Worm (Caenorhabditis elegans) whole organism, young adult: ENCODE data around the gene Y54E2A.10.

Experiments
- B0035.1 ChIP-seq: sonication (generic microtip); optimal IDR thresholded peaks from 2 replicates; lab custom pipeline; 2016; ENCODE audit warnings: missing genetic modification characterization, mild to moderate bottlenecking, missing compliant biosample characterization, missing genotype, missing genetic modification reagents
- C06A6.2 ChIP-seq: fragments of 200-800 bp; sonication (Bioruptor generic); conservative IDR thresholded peaks from 2 replicates; pipeline ENCODE4 v1.3.6; 2022; ENCODE audit warnings: missing genetic modification characterization, missing compliant biosample characterization
- C17E4.6 ChIP-seq: fragments of 200-800 bp; sonication (Bioruptor generic); IDR thresholded peaks from 2 replicates; pipeline ENCODE4 v1.3.6; 2022; ENCODE audit warnings: missing genetic modification reagents, missing genetic modification characterization, missing compliant biosample characterization
- D2030.7 ChIP-seq: fragments of 200-800 bp; sonication (Bioruptor generic); IDR thresholded peaks from 2 replicates; pipeline ENCODE4 v1.3.6; 2022; ENCODE audit warnings: missing genetic modification reagents, missing genetic modification characterization, missing compliant biosample characterization
- F57A8.1 ChIP-seq: fragments of 200-800 bp; sonication (Bioruptor generic); optimal IDR thresholded peaks from 2 replicates; lab custom pipeline; 2018; ENCODE audit warnings: mild to moderate bottlenecking, missing genetic modification characterization, moderate library complexity, missing compliant biosample characterization
- K12H6.12 ChIP-seq: fragments of 200-800 bp; sonication (Bioruptor generic); optimal IDR thresholded peaks from 2 replicates; lab custom pipeline; 2018; ENCODE audit warnings: mild to moderate bottlenecking, missing genetic modification characterization, missing compliant biosample characterization
- Y56A3A.18 ChIP-seq: fragments of 200-800 bp; sonication (Bioruptor generic); IDR thresholded peaks from 2 replicates; pipeline ENCODE4 v1.3.6; 2022; ENCODE audit warnings: missing genetic modification reagents, missing genetic modification characterization, missing compliant biosample characterization
- Y67H2A.10 ChIP-seq: fragments of 200-800 bp; sonication (Bioruptor generic); conservative IDR thresholded peaks from 2 replicates; pipeline ENCODE4 v1.3.6; 2022; ENCODE audit warnings: missing genetic modification reagents, missing genetic modification characterization, missing compliant biosample characterization
- Y79H2A.3 ChIP-seq: fragments of 200-800 bp; sonication (Bioruptor generic); conservative IDR thresholded peaks from 2 replicates; pipeline ENCODE4 v1.3.6; 2022; ENCODE audit warnings: missing genetic modification reagents, missing genetic modification characterization, missing compliant biosample characterization
- aptf-2 ChIP-seq: fragments of 200-800 bp; sonication (Bioruptor generic); conservative IDR thresholded peaks from 2 replicates; pipeline ENCODE4 v1.3.6; 2022; ENCODE audit warnings: missing genetic modification reagents, missing genetic modification characterization, missing compliant biosample characterization
- aptf-3 ChIP-seq: fragments of 200-800 bp; sonication (Bioruptor generic); IDR thresholded peaks from 2 replicates; pipeline ENCODE4 v1.3.6; 2022; ENCODE audit warnings: missing genetic modification characterization, missing compliant biosample characterization
- athp-1 ChIP-seq: sonication (generic microtip); optimal IDR thresholded peaks from 2 replicates; lab custom pipeline; 2017; ENCODE audit warnings: mild to moderate bottlenecking, missing genetic modification characterization, missing compliant biosample characterization
- bed-1 ChIP-seq: fragments of 200-800 bp; sonication (Bioruptor generic); IDR thresholded peaks from 2 replicates; pipeline ENCODE4 v1.3.6; 2022; ENCODE audit warnings: missing genetic modification reagents, missing genetic modification characterization, missing compliant biosample characterization
- ccch-3 ChIP-seq: fragments of 200-800 bp; sonication (Bioruptor generic); optimal IDR thresholded peaks from 2 replicates; lab custom pipeline; 2018; ENCODE audit warnings: mild to moderate bottlenecking, missing genetic modification characterization, missing compliant biosample characterization
- ceh-58 ChIP-seq: fragments of 200-800 bp; sonication (Bioruptor generic); IDR thresholded peaks from 2 replicates; pipeline ENCODE4 v1.3.6; 2022; ENCODE audit warnings: missing genetic modification characterization, missing compliant biosample characterization
- ceh-91 ChIP-seq: fragments of 200-800 bp; sonication (Bioruptor generic); IDR thresholded peaks from 2 replicates; pipeline ENCODE4 v1.3.6; 2022; ENCODE audit warnings: missing genetic modification reagents, missing genetic modification characterization, missing compliant biosample characterization
- dox-1 ChIP-seq: fragments of 200-800 bp; sonication (Bioruptor generic); IDR thresholded peaks from 2 replicates; pipeline ENCODE4 v1.3.6; 2022; ENCODE audit warnings: missing genetic modification reagents, missing genetic modification characterization, missing compliant biosample characterization
- dpff-1 ChIP-seq: sonication (generic microtip); optimal IDR thresholded peaks from 2 replicates; lab custom pipeline; 2017; ENCODE audit warnings: mild to moderate bottlenecking, missing genetic modification characterization, missing compliant biosample characterization
- dpl-1 ChIP-seq: fragments of 150-350 bp; optimal IDR thresholded peaks from 2 replicates; lab custom pipeline; 2014; ENCODE audit warnings: missing biosample characterization, missing genetic modification reagents, missing genetic modification characterization
- ekl-4 ChIP-seq: fragments of 200-800 bp; sonication (Bioruptor generic); IDR thresholded peaks from 2 replicates; pipeline ENCODE4 v1.3.6; 2022; ENCODE audit warnings: missing genetic modification reagents, missing genetic modification characterization, missing compliant biosample characterization
- ets-4 ChIP-seq: fragments of 200-800 bp; sonication (Bioruptor generic); optimal IDR thresholded peaks from 2 replicates; lab custom pipeline; 2018; ENCODE audit warnings: mild to moderate bottlenecking, missing genetic modification characterization, missing compliant biosample characterization
- fkh-3 ChIP-seq: sonication (generic microtip); optimal IDR thresholded peaks from 2 replicates; lab custom pipeline; 2016; ENCODE audit warnings: mild to moderate bottlenecking, missing genetic modification characterization, missing compliant biosample characterization
- hmg-1.2 ChIP-seq: fragments of 200-800 bp; sonication (Bioruptor generic); IDR thresholded peaks from 2 replicates; pipeline ENCODE4 v1.3.6; 2022; ENCODE audit warnings: missing genetic modification reagents, missing genetic modification characterization, missing compliant biosample characterization
- hrde-1 ChIP-seq: sonication (generic microtip); optimal IDR thresholded peaks from 2 replicates; lab custom pipeline; 2016; ENCODE audit warnings: missing genetic modification characterization, mild to moderate bottlenecking, missing compliant biosample characterization, moderate library complexity, missing genotype, missing genetic modification reagents, borderline replicate concordance
- lag-1 ChIP-seq: fragments of 200-800 bp; sonication (Bioruptor generic); IDR thresholded peaks from 2 replicates; pipeline ENCODE4 v1.3.6; 2022; ENCODE audit warnings: missing genetic modification reagents, missing genetic modification characterization, missing compliant biosample characterization
- let-607 ChIP-seq, 2 experiments: fragments of 200-800 bp in 1 of 2; sonication (Bioruptor generic) in 1 of 2; sonication (generic microtip) in 1 of 2; optimal IDR thresholded peaks; 2 replicates each; lab custom pipeline; 2016 to 2018; ENCODE audit warnings: mild to moderate bottlenecking in 2 of 2, missing compliant biosample characterization in 2 of 2, missing genetic modification characterization in 2 of 2, moderate library complexity in 2 of 2, missing genotype in 1 of 2
- lsy-27 ChIP-seq: sonication (generic microtip); optimal IDR thresholded peaks from 2 replicates; lab custom pipeline; 2017; ENCODE audit warnings: missing genetic modification characterization, mild to moderate bottlenecking, missing compliant biosample characterization, antibody characterized with exemption, missing genotype, borderline replicate concordance; ENCODE audit not compliant: insufficient read depth
- madf-3 ChIP-seq: fragments of 200-800 bp; sonication (Bioruptor generic); IDR thresholded peaks from 2 replicates; pipeline ENCODE4 v1.3.6; 2022; ENCODE audit warnings: missing genetic modification reagents, missing genetic modification characterization, missing compliant biosample characterization
- madf-8 ChIP-seq: fragments of 200-800 bp; sonication (Bioruptor generic); conservative IDR thresholded peaks from 2 replicates; pipeline ENCODE4 v1.3.6; 2022; ENCODE audit warnings: missing genetic modification reagents, missing genetic modification characterization, missing compliant biosample characterization
- mel-28 ChIP-seq: sonication (generic microtip); optimal IDR thresholded peaks from 2 replicates; lab custom pipeline; 2016; ENCODE audit warnings: borderline replicate concordance, mild to moderate bottlenecking, missing genetic modification characterization, missing compliant biosample characterization
- mxl-1 ChIP-seq: sonication (generic microtip); optimal IDR thresholded peaks from 2 replicates; lab custom pipeline; 2016; ENCODE audit warnings: missing genetic modification characterization, missing compliant biosample characterization
- nfya-1 ChIP-seq: sonication (generic microtip); optimal IDR thresholded peaks from 2 replicates; lab custom pipeline; 2017; ENCODE audit warnings: antibody characterized with exemption, missing compliant biosample characterization, missing genetic modification characterization, borderline replicate concordance; ENCODE audit not compliant: insufficient read depth
- nfya-2 ChIP-seq: fragments of 200-800 bp; sonication (Bioruptor generic); IDR thresholded peaks from 2 replicates; pipeline ENCODE4 v1.3.6; 2022; ENCODE audit warnings: missing genetic modification reagents, missing genetic modification characterization, missing compliant biosample characterization
- nhr-120 ChIP-seq: fragments of 200-800 bp; sonication (Bioruptor generic); IDR thresholded peaks from 2 replicates; pipeline ENCODE4 v1.3.6; 2022; ENCODE audit warnings: missing genetic modification characterization, missing compliant biosample characterization
- nhr-179 ChIP-seq: sonication (generic microtip); optimal IDR thresholded peaks from 2 replicates; lab custom pipeline; 2016; ENCODE audit warnings: mild to moderate bottlenecking, missing genetic modification characterization, missing compliant biosample characterization
- nhr-90 ChIP-seq: sonication (generic microtip); optimal IDR thresholded peaks from 2 replicates; lab custom pipeline; 2016; ENCODE audit warnings: missing genotype, mild to moderate bottlenecking, missing genetic modification characterization, missing compliant biosample characterization
- pha-4 ChIP-seq: fragments of 150-350 bp; sonication (generic microtip); optimal IDR thresholded peaks from 2 replicates; lab custom pipeline; 2014; ENCODE audit warnings: missing biosample characterization, missing genetic modification reagents, missing genetic modification characterization
- sea-2 ChIP-seq: fragments of 200-800 bp; sonication (Bioruptor generic); IDR thresholded peaks from 2 replicates; pipeline ENCODE4 v1.3.6; 2022; ENCODE audit warnings: missing genetic modification characterization, missing compliant biosample characterization
- snpc-1.1 ChIP-seq: sonication (generic microtip); optimal IDR thresholded peaks from 2 replicates; lab custom pipeline; 2017; ENCODE audit warnings: missing genetic modification characterization, mild to moderate bottlenecking, missing compliant biosample characterization, antibody characterized with exemption, moderate library complexity, missing genotype, missing genetic modification reagents; ENCODE audit not compliant: insufficient read depth
- snpc-4 ChIP-seq, 5 experiments: fragments of 150-350 bp in 1 of 5; sonication (generic microtip) in 4 of 5; optimal IDR thresholded peaks; 2 replicates each; lab custom pipeline; 2014 to 2018; ENCODE audit warnings: missing genetic modification characterization in 5 of 5, missing biosample characterization in 3 of 5, antibody characterized with exemption in 2 of 5, mild to moderate bottlenecking in 2 of 5, missing compliant biosample characterization in 2 of 5, missing genotype in 2 of 5, moderate library complexity in 2 of 5, missing genetic modification reagents in 1 of 5
- tlf-1 ChIP-seq: fragments of 200-800 bp; sonication (Bioruptor generic); optimal IDR thresholded peaks from 2 replicates; lab custom pipeline; 2018; ENCODE audit warnings: mild to moderate bottlenecking, missing genetic modification characterization, missing compliant biosample characterization
- unc-130 ChIP-seq: sonication (generic microtip); optimal IDR thresholded peaks from 2 replicates; lab custom pipeline; 2016; ENCODE audit warnings: missing genetic modification reagents, missing genetic modification characterization, missing compliant biosample characterization
- xnd-1 ChIP-seq: sonication (generic microtip); optimal IDR thresholded peaks from 2 replicates; lab custom pipeline; 2016; ENCODE audit warnings: missing genotype, missing genetic modification reagents, missing genetic modification characterization, missing compliant biosample characterization
- ztf-26 ChIP-seq: sonication (generic microtip); optimal IDR thresholded peaks from 2 replicates; lab custom pipeline; 2017; ENCODE audit warnings: missing genetic modification characterization, missing compliant biosample characterization
- ztf-3 ChIP-seq: fragments of 200-800 bp; sonication (Bioruptor generic); optimal IDR thresholded peaks from 2 replicates; lab custom pipeline; 2018; ENCODE audit warnings: mild to moderate bottlenecking, missing genetic modification characterization, missing compliant biosample characterization
- ztf-6 ChIP-seq: fragments of 200-800 bp; sonication (Bioruptor generic); IDR thresholded peaks from 2 replicates; pipeline ENCODE4 v1.3.6; 2022; ENCODE audit warnings: missing genetic modification reagents, missing genetic modification characterization, missing compliant biosample characterization

The Y54E2A.10 gene

ce11 chrII:14752187-14752959 is 38.5 kb upstream of the Y54E2A.10 start, which contains the start of gene smg-9 (continued):
- no peak for TF ChIP-seq B0035.1 (tag; lab: Kevin White, UChicago)
- no peak for TF ChIP-seq nfya-1 (tag; lab: Kevin White, UChicago)
- TF ChIP-seq snpc-4 (GFP tag; optimal IDR thresholded peaks at IDR 0.05; lab: Kevin White, UChicago) = no peak
- no peak for TF ChIP-seq snpc-4 (tag; optimal IDR thresholded peaks at IDR 0.05; lab: Kevin White, UChicago)
- TF ChIP-seq sea-2 (GFP tag; lab: Robert Waterston, UW) = no peak
- TF ChIP-seq athp-1 (tag; lab: Kevin White, UChicago) = no peak
- no peak for TF ChIP-seq Y79H2A.3 (GFP tag; lab: Robert Waterston, UW)
- TF ChIP-seq dpl-1 (GFP tag; lab: Kevin White, UChicago) = peak; percentile 7
- no peak for TF ChIP-seq ets-4 (GFP tag; lab: Kevin White, UChicago)
- no peak for TF ChIP-seq aptf-2 (GFP tag; lab: Robert Waterston, UW)
- no peak for TF ChIP-seq ccch-3
- no peak for TF ChIP-seq mxl-1 (tag; lab: Kevin White, UChicago)
- TF ChIP-seq snpc-1.1 (tag; lab: Kevin White, UChicago) = peak; percentile 11
- TF ChIP-seq C17E4.6 (GFP tag; lab: Robert Waterston, UW) = no peak
- no peak for TF ChIP-seq ceh-58 (GFP tag; lab: Robert Waterston, UW)
- TF ChIP-seq nhr-120 (GFP tag; lab: Robert Waterston, UW) = no peak
- TF ChIP-seq lsy-27 (tag; lab: Kevin White, UChicago) = no peak
- no peak for TF ChIP-seq pha-4
- no peak for TF ChIP-seq bed-1 (GFP tag; lab: Robert Waterston, UW)
- TF ChIP-seq madf-8 (GFP tag; lab: Robert Waterston, UW) = peak; percentile 43
- no peak for TF ChIP-seq lag-1 (GFP tag; lab: Robert Waterston, UW)
- TF ChIP-seq dpff-1 = no peak
- TF ChIP-seq hrde-1 (tag; lab: Kevin White, UChicago) = no peak
- 0 out of 2 replicates have a peak, but pooled peaks have one; percentile 32 for TF ChIP-seq D2030.7
- no peak for TF ChIP-seq tlf-1 (GFP tag; lab: Kevin White, UChicago)
- no peak for TF ChIP-seq dox-1
- no peak for TF ChIP-seq aptf-3
- TF ChIP-seq xnd-1 (tag; lab: Kevin White, UChicago) = peak; percentile 71
- TF ChIP-seq unc-130 (GFP tag; lab: Kevin White, UChicago) = no peak
- TF ChIP-seq let-607 (tag; optimal IDR thresholded peaks at IDR 0.05; lab: Kevin White, UChicago) = no peak
- no peak for TF ChIP-seq nhr-90 (tag; lab: Kevin White, UChicago)
- TF ChIP-seq nhr-179 (tag; lab: Kevin White, UChicago) = no peak
- no peak for TF ChIP-seq ztf-26 (tag; lab: Kevin White, UChicago)
- TF ChIP-seq hmg-1.2 (GFP tag; lab: Robert Waterston, UW) = peak; percentile 13; the same call in 1 of the 2 replicates
- TF ChIP-seq madf-3 = no peak
- TF ChIP-seq mel-28 = no peak
- TF ChIP-seq ztf-3 = no peak
- TF ChIP-seq ztf-6 (GFP tag; lab: Robert Waterston, UW) = no peak
- TF ChIP-seq fkh-3 (tag; lab: Kevin White, UChicago) = no peak
- no peak for TF ChIP-seq nfya-2 (GFP tag; lab: Robert Waterston, UW)
- no peak; the same call in 1 of the 2 replicates for TF ChIP-seq ceh-91
- no peak for TF ChIP-seq ekl-4 (GFP tag; lab: Robert Waterston, UW)
- TF ChIP-seq Y67H2A.10 (GFP tag; lab: Robert Waterston, UW) = no peak
- TF ChIP-seq K12H6.12 (tag; lab: Kevin White, UChicago) = no peak
- no peak; the same call in 1 of the 2 replicates for TF ChIP-seq Y56A3A.18
- TF ChIP-seq F57A8.1 (GFP tag; lab: Kevin White, UChicago) = no peak
- no peak for TF ChIP-seq C06A6.2 (GFP tag; lab: Robert Waterston, UW)
